Fruit fly (Drosophila melanogaster) whole organism, pupa: Measurements from ENCODE around the gene CG1024.

Experiments
- CG14655 ChIP-seq: fragments of 200-800 bp; sonication (Bioruptor generic); optimal IDR thresholded peaks from 3 replicates; lab custom pipeline; 2017; ENCODE audit warnings: mild to moderate bottlenecking, missing biosample characterization, missing genetic modification reagents, missing genetic modification characterization
- CG15710 ChIP-seq: fragments of 200-800 bp; sonication (Bioruptor generic); optimal IDR thresholded peaks from 2 replicates; lab custom pipeline; 2018; ENCODE audit warnings: missing biosample characterization, mild to moderate bottlenecking, missing genetic modification characterization, moderate library complexity
- CG17806 ChIP-seq: fragments of 200-800 bp; sonication (Bioruptor generic); optimal IDR thresholded peaks from 2 replicates; lab custom pipeline; 2018; ENCODE audit warnings: missing biosample characterization, mild to moderate bottlenecking, missing genetic modification characterization, moderate library complexity
- EcR ChIP-seq: fragments of 200-800 bp; sonication (Bioruptor generic); optimal IDR thresholded peaks from 3 replicates; lab custom pipeline; 2019; ENCODE audit warnings: missing biosample characterization, missing genetic modification characterization, mild to moderate bottlenecking, moderate library complexity, missing genetic modification reagents
- Ets98B ChIP-seq: fragments of 200-800 bp; sonication (Bioruptor generic); IDR thresholded peaks from 2 replicates; pipeline ENCODE4 v1.3.6; 2022; ENCODE audit warnings: missing biosample characterization, missing genetic modification characterization
- gl ChIP-seq: fragments of 200-800 bp; sonication (Bioruptor generic); optimal IDR thresholded peaks from 2 replicates; lab custom pipeline; 2018; ENCODE audit warnings: missing biosample characterization, mild to moderate bottlenecking, missing genetic modification characterization
- rn ChIP-seq: fragments of 200-800 bp; sonication (Bioruptor generic); IDR thresholded peaks from 2 replicates; pipeline ENCODE4 v1.3.6; 2022; ENCODE audit warnings: missing biosample characterization, missing genetic modification characterization

dm6 chr3R:6408467-6408866 lies 28.3 kb upstream of the CG1024 start:
- TF ChIP-seq rn (GFP tag; lab: Robert Waterston, UW) (no peak), CG15710 (no peak), EcR (GFP tag; lab: Kevin White, UChicago) (no peak), CG17806 (tag; lab: Kevin White, UChicago) (no peak), gl (tag; lab: Kevin White, UChicago) (no peak), CG14655 (GFP tag; lab: Kevin White, UChicago) (no peak), Ets98B (GFP tag; lab: Robert Waterston, UW) (no peak)
